Fruit fly (Drosophila melanogaster) whole organism, wandering third instar larva: ENCODE results near the gene CG9733.

ENCODE experiments used
- Abd-B ChIP-seq: fragments of >200 bp; optimal IDR thresholded peaks from 2 replicates; lab custom pipeline; 2017; ENCODE audit warnings: missing biosample characterization, missing genetic modification characterization
- CG32264 ChIP-seq: fragments of 200-800 bp; sonication (Bioruptor generic); optimal IDR thresholded peaks from 2 replicates; lab custom pipeline; 2016; ENCODE audit warnings: missing biosample characterization, missing genetic modification characterization
- CG9705 ChIP-seq: fragments of 200-800 bp; sonication (Bioruptor generic); optimal IDR thresholded peaks from 2 replicates; lab custom pipeline; 2018; ENCODE audit warnings: missing biosample characterization, mild to moderate bottlenecking, missing genetic modification characterization
- Dfd ChIP-seq: fragments of >200 bp; optimal IDR thresholded peaks from 2 replicates; lab custom pipeline; 2017; ENCODE audit warnings: missing biosample characterization, missing genetic modification characterization
- Dif ChIP-seq: fragments of 200-275, 200-300 bp; sonication (Bioruptor generic); optimal IDR thresholded peaks from 2 replicates; lab custom pipeline; 2018; ENCODE audit warnings: missing biosample characterization, missing genetic modification characterization; ENCODE audit not compliant: partially characterized antibody
- GATAd ChIP-seq: sonication (Bioruptor generic); optimal IDR thresholded peaks from 2 replicates; lab custom pipeline; 2016; ENCODE audit warnings: missing biosample characterization, missing genetic modification characterization
- HLH106 ChIP-seq: fragments of 200-800 bp; optimal IDR thresholded peaks from 3 replicates; lab custom pipeline; 2019; ENCODE audit warnings: missing biosample characterization, mild to moderate bottlenecking, missing genetic modification characterization, moderate library complexity
- Hnf4 ChIP-seq: fragments of 200-800 bp; sonication (Bioruptor generic); optimal IDR thresholded peaks from 2 replicates; lab custom pipeline; 2016; ENCODE audit warnings: missing biosample characterization, mild to moderate bottlenecking, missing genetic modification characterization
- Hr78 ChIP-seq: fragments of >200 bp; optimal IDR thresholded peaks from 2 replicates; lab custom pipeline; 2017; ENCODE audit warnings: missing biosample characterization, missing genetic modification characterization
- Jra ChIP-seq: sonication (Bioruptor generic); optimal IDR thresholded peaks from 2 replicates; lab custom pipeline; 2016; ENCODE audit warnings: missing biosample characterization, missing genetic modification characterization
- Mio ChIP-seq: sonication (Bioruptor generic); optimal IDR thresholded peaks from 2 replicates; lab custom pipeline; 2016; ENCODE audit warnings: missing biosample characterization, missing genetic modification characterization
- Myc ChIP-seq: fragments of >200 bp; optimal IDR thresholded peaks from 2 replicates; lab custom pipeline; 2017
- N ChIP-seq: fragments of >200 bp; optimal IDR thresholded peaks from 2 replicates; lab custom pipeline; 2018; ENCODE audit warnings: missing biosample characterization, missing external identifiers, missing genetic modification characterization
- Rel ChIP-seq, 2 experiments: fragments of 200-800 bp; sonication (Bioruptor generic) in 1 of 2; optimal IDR thresholded peaks; 2 replicates in 1 of 2; 3 replicates in 1 of 2; lab custom pipeline; 2016 to 2019; ENCODE audit warnings: mild to moderate bottlenecking in 2 of 2, missing biosample characterization in 2 of 2, missing genetic modification characterization in 2 of 2, moderate library complexity in 1 of 2
- Sp1 ChIP-seq: fragments of 200-800 bp; sonication (Bioruptor generic); optimal IDR thresholded peaks from 3 replicates; lab custom pipeline; 2019; ENCODE audit warnings: missing biosample characterization, mild to moderate bottlenecking, missing genetic modification characterization, moderate library complexity
- Vsx2 ChIP-seq: fragments of 200-300, 225-300 bp; sonication (Bioruptor generic); optimal IDR thresholded peaks from 2 replicates; lab custom pipeline; 2018; ENCODE audit warnings: missing biosample characterization, missing genetic modification characterization; ENCODE audit not compliant: partially characterized antibody
- brk ChIP-seq: fragments of 200-800 bp; sonication (Bioruptor generic); optimal IDR thresholded peaks from 2 replicates; lab custom pipeline; 2016; ENCODE audit warnings: missing biosample characterization, mild to moderate bottlenecking, missing genetic modification characterization
- dl ChIP-seq, 2 experiments: fragments of 175-275, 200-275 bp in 1 of 2; fragments of 200-275 bp in 1 of 2; sonication (Bioruptor generic); optimal IDR thresholded peaks; lab custom pipeline; 2018; ENCODE audit warnings: mild to moderate bottlenecking in 2 of 2, missing biosample characterization in 2 of 2, missing genetic modification characterization in 2 of 2, moderate library complexity in 2 of 2; ENCODE audit not compliant: partially characterized antibody in 2 of 2, insufficient read depth in 1 of 2
- dmrt93B ChIP-seq: fragments of 200-800 bp; sonication (Bioruptor generic); optimal IDR thresholded peaks from 2 replicates; lab custom pipeline; 2018; ENCODE audit warnings: missing biosample characterization, mild to moderate bottlenecking, missing genetic modification characterization
- dsf ChIP-seq: sonication (Bioruptor generic); optimal IDR thresholded peaks from 2 replicates; lab custom pipeline; 2016; ENCODE audit warnings: missing biosample characterization, missing genetic modification characterization, borderline replicate concordance
- ey ChIP-seq: fragments of 200-800 bp; sonication (Bioruptor generic); optimal IDR thresholded peaks from 2 replicates; lab custom pipeline; 2016; ENCODE audit warnings: missing biosample characterization, missing genetic modification characterization
- foxo ChIP-seq, 2 experiments: fragments of 200-800 bp; sonication (Bioruptor generic); optimal IDR thresholded peaks; 2 replicates in 1 of 2; 3 replicates in 1 of 2; lab custom pipeline; 2016 to 2017; ENCODE audit warnings: missing biosample characterization in 2 of 2, missing genetic modification characterization in 2 of 2
- h ChIP-seq: fragments of 200-800 bp; sonication (Bioruptor generic); optimal IDR thresholded peaks from 3 replicates; lab custom pipeline; 2016; ENCODE audit warnings: missing biosample characterization, mild to moderate bottlenecking, missing genetic modification characterization
- jim ChIP-seq: fragments of 175-275, 200-325 bp; sonication (Bioruptor generic); optimal IDR thresholded peaks from 2 replicates; lab custom pipeline; 2016; ENCODE audit warnings: missing biosample characterization, mild to moderate bottlenecking, missing genetic modification characterization
- lola ChIP-seq: fragments of >200 bp; optimal IDR thresholded peaks from 2 replicates; lab custom pipeline; 2017; ENCODE audit warnings: missing biosample characterization, missing genetic modification characterization
- pan ChIP-seq: fragments of >200 bp; optimal IDR thresholded peaks from 2 replicates; lab custom pipeline; 2017
- rgr ChIP-seq: fragments of 200-800 bp; sonication (Bioruptor generic); optimal IDR thresholded peaks from 3 replicates; lab custom pipeline; 2016; ENCODE audit warnings: missing biosample characterization, mild to moderate bottlenecking, missing genetic modification characterization
- sv ChIP-seq: fragments of 200-800 bp; sonication (Bioruptor generic); optimal IDR thresholded peaks from 3 replicates; lab custom pipeline; 2016; ENCODE audit warnings: missing biosample characterization, missing genetic modification characterization
- usp ChIP-seq: fragments of >200 bp; optimal IDR thresholded peaks from 2 replicates; lab custom pipeline; 2017; ENCODE audit warnings: missing biosample characterization, missing genetic modification characterization
- woc ChIP-seq: sonication (Bioruptor generic); optimal IDR thresholded peaks from 2 replicates; lab custom pipeline; 2016; ENCODE audit warnings: missing biosample characterization, mild to moderate bottlenecking, missing genetic modification characterization

The CG9733 gene

dm6 chr3R:30245739-30246589, 539 bp downstream of the CG9733 start:
- TF ChIP-seq Rel (GFP tag; optimal IDR thresholded peaks at IDR 0.05; lab: Kevin White, UChicago): no peak
- peak; percentile 93 for TF ChIP-seq Rel (tag; optimal IDR thresholded peaks at IDR 0.05; lab: Kevin White, UChicago)
- peak; percentile 27 for TF ChIP-seq h (GFP tag; lab: Kevin White, UChicago)
- peak; percentile 24 for TF ChIP-seq rgr
- no peak for TF ChIP-seq Dfd (GFP tag; lab: Kevin White, UChicago)
- no peak for TF ChIP-seq GATAd (GFP tag; lab: Kevin White, UChicago)
- peak; percentile 8 for TF ChIP-seq ey
- TF ChIP-seq foxo (GFP tag; optimal IDR thresholded peaks at IDR 0.05; lab: Kevin White, UChicago): peak in 1 of 2 experiments; percentile 25
- peak; percentile 7 for TF ChIP-seq HLH106 (tag; lab: Kevin White, UChicago)

dm6 chr3R:30243262-30243815, 3.2 kb downstream of the CG9733 start, which contains the start of gene CG9737:
Gene CG9737 (minus strand): TSS chr3R:30243312.
- TF ChIP-seq Myc (lab: Kevin White, UChicago) (peak; percentile 36), Rel (GFP tag; optimal IDR thresholded peaks at IDR 0.05; lab: Kevin White, UChicago) (no peak), Rel (tag; optimal IDR thresholded peaks at IDR 0.05; lab: Kevin White, UChicago) (peak; percentile 36), Hnf4 (GFP tag; lab: Kevin White, UChicago) (peak; percentile 96), Dif (GFP tag; lab: Kevin White, UChicago) (peak; percentile 9), HLH106 (tag; lab: Kevin White, UChicago) (peak; percentile 3), CG9705 (no peak), Sp1 (peak; percentile 53), h (GFP tag; lab: Kevin White, UChicago) (no peak)

DNA sequence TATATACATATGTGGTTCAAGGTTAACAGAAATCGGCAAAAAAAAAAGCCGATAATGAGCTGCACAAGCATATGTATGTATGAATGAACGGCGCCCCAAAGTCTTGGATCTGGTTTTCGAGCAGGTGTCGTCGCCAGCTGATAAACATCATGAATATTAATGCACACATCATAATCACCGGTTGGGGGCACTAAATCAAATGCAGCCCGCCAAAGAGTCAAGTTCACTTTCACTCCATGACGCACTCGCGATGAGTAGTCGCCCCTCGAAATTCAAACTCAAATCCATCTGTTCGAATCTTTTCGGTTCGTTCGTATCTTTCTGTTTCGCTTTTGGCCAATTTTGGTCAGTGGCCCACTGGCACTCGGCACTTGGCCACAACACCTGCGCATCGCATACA, 6.3 kb downstream of the CG9733 start:
- no peak for TF ChIP-seq lola (GFP tag; lab: Kevin White, UChicago)
- no peak for TF ChIP-seq dsf (GFP tag; lab: Kevin White, UChicago)
- no peak for TF ChIP-seq Vsx2
- TF ChIP-seq woc (GFP tag; lab: Kevin White, UChicago): no peak
- TF ChIP-seq Hr78 (GFP tag; lab: Kevin White, UChicago): no peak
- no peak for TF ChIP-seq rgr
- TF ChIP-seq h (GFP tag; lab: Kevin White, UChicago): no peak
- TF ChIP-seq Abd-B (GFP tag; lab: Kevin White, UChicago): no peak
- no peak for TF ChIP-seq CG9705
- TF ChIP-seq pan (lab: Kevin White, UChicago): no peak
- TF ChIP-seq sv: no peak

DNA sequence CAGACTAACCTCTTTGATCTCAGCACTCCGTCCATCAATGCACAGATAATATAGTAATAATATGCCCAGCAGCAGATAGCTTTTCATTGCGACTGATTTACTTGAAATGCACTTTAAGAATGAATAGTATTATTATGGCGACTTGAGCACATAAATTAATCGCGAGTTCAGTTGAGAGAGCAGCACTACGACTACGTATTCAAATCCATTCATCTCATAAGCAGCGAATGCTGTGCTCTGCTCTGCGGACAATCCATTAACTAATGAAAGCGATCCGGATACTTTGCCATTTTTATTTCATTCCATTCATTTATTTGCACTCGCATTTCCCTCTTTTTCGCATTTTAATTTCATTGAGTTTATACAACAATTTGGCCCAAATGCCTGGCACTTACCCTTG, 8.9 kb downstream of the CG9733 start, which contains the start of gene CG43448:
TSS of gene CG43448 (minus strand) at position 101 of the 400 bp plus-strand sequence.
- TF ChIP-seq Mio (GFP tag; lab: Kevin White, UChicago) (no peak), N (GFP tag; lab: Kevin White, UChicago) (no peak), lola (GFP tag; lab: Kevin White, UChicago) (no peak), Abd-B (GFP tag; lab: Kevin White, UChicago) (no peak), jim (GFP tag; lab: Kevin White, UChicago) (no peak), Sp1 (no peak), pan (lab: Kevin White, UChicago) (no peak), sv (no peak)

- no peak for TF ChIP-seq dmrt93B (GFP tag; lab: Kevin White, UChicago)
- TF ChIP-seq Myc (lab: Kevin White, UChicago): peak; percentile 44
- TF ChIP-seq, all 38 proteins: peak for 1
These were observed 9.5 kb downstream of the CG9733 start for dm6 chr3R:30236994-30237393.

DNA sequence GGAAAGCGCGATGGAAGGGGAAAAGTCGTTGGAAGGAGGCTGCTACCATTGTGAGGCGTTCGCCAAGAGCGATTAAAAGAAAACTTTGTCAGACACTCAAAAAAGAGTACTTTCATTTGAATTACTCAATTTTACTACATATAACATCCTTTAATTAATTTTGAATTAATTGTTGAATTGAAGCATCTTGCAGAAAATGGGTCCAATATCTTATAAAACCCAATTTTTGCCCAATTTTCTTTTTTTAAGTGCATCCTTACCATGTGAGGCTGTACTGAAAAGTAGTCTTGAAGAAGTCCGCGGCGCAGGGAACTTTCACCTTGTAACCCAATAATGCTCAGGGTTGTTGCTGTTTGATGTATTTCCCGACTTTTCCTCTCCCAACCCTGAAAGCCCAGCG, 11.2 kb downstream of the CG9733 start:
- no peak for TF ChIP-seq dmrt93B (GFP tag; lab: Kevin White, UChicago)
- no peak for TF ChIP-seq Mio (GFP tag; lab: Kevin White, UChicago)
- TF ChIP-seq foxo (GFP tag; optimal IDR thresholded peaks at IDR 0.05; lab: Kevin White, UChicago): no peak
- no peak for TF ChIP-seq usp (GFP tag; lab: Kevin White, UChicago)
- TF ChIP-seq Myc (lab: Kevin White, UChicago): no peak
- no peak for TF ChIP-seq Vsx2
- TF ChIP-seq dl (GFP tag; optimal IDR thresholded peaks at IDR 0.05; lab: Kevin White, UChicago; ENCODE audit: insufficient read depth in 1 of 2, partially characterized antibody in 2 of 2): no peak
- TF ChIP-seq GATAd (GFP tag; lab: Kevin White, UChicago): no peak
- no peak for TF ChIP-seq CG32264
- TF ChIP-seq dsf (GFP tag; lab: Kevin White, UChicago): no peak
- TF ChIP-seq brk: no peak
- no peak for TF ChIP-seq Dif (GFP tag; lab: Kevin White, UChicago)
- no peak for TF ChIP-seq Jra (GFP tag; lab: Kevin White, UChicago)
- no peak for TF ChIP-seq HLH106 (tag; lab: Kevin White, UChicago)
